Worm (Caenorhabditis elegans): ENCODE data around the gene cdf-2.

DNA sequence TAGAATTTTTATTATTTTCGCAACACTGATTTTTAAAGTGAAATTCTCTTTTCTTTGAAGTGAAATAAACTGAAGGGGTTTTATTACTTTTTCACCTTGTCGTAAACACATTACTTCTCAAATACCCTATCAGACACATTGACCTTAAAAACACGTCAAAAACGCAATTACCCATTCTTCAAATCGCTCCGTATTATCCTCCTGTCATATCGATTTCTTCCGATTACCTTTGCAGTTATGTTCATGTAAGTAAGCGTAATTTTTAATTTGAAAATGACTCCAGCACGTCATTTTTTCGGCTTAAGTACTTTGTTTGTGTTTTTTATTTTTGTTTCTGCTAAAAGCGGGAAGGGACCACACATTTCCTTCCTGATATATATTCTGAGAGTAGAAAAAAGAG, 28.5 kb downstream of the cdf-2 start:
- no peak for TF ChIP-seq med-1 (GFP tag; optimal IDR thresholded peaks at IDR 0.05; ENCODE audit: insufficient read depth)
- TF ChIP-seq cog-1 (tag; optimal IDR thresholded peaks at IDR 0.05): no peak
- no peak for TF ChIP-seq flt-1 (GFP tag; IDR thresholded peaks at IDR 0.05)
- TF ChIP-seq T22C8.4 (GFP tag; IDR thresholded peaks at IDR 0.05): no peak
- TF ChIP-seq klf-2 (GFP tag; conservative IDR thresholded peaks at IDR 0.05): no peak
- no peak for TF ChIP-seq ztf-23 (GFP tag; IDR thresholded peaks at IDR 0.05)
- TF ChIP-seq ref-1 (GFP tag; conservative IDR thresholded peaks at IDR 0.05): no peak
- TF ChIP-seq ztf-29 (GFP tag; IDR thresholded peaks at IDR 0.05): no peak
- no peak for TF ChIP-seq tab-1 (GFP tag; IDR thresholded peaks at IDR 0.05)

Data from whole organism, midembryonic.